Worm (Caenorhabditis elegans) whole organism, L2 larva: ENCODE results near the gene cest-2.1.

Experiments
- R02D3.7 ChIP-seq: fragments of 150-350 bp; optimal IDR thresholded peaks from 2 replicates; lab custom pipeline; 2014; ENCODE audit warnings: missing biosample characterization, missing genetic modification characterization
- aly-2 ChIP-seq: fragments of 150-350 bp; optimal IDR thresholded peaks from 2 replicates; lab custom pipeline; 2014; ENCODE audit warnings: missing biosample characterization, missing genetic modification characterization
- ama-1 ChIP-seq: fragments of 150-350 bp; optimal IDR thresholded peaks from 2 replicates; lab custom pipeline; 2018; ENCODE audit warnings: inconsistent platforms
- dmd-4 ChIP-seq: sonication (generic microtip); optimal IDR thresholded peaks from 2 replicates; lab custom pipeline; 2017; ENCODE audit warnings: missing biosample characterization, missing genetic modification characterization
- elt-1 ChIP-seq: fragments of 150-350 bp; optimal IDR thresholded peaks from 2 replicates; lab custom pipeline; 2014; ENCODE audit warnings: missing biosample characterization, missing genetic modification characterization
- elt-3 ChIP-seq: sonication (generic microtip); optimal IDR thresholded peaks from 2 replicates; lab custom pipeline; 2017; ENCODE audit warnings: missing biosample characterization, missing genetic modification characterization
- fos-1 ChIP-seq: fragments of 150-350 bp; optimal IDR thresholded peaks from 2 replicates; lab custom pipeline; 2014; ENCODE audit warnings: missing biosample characterization, missing genetic modification characterization
- lin-11 ChIP-seq: fragments of 150-350 bp; sonication (generic microtip); optimal IDR thresholded peaks from 2 replicates; lab custom pipeline; 2014; ENCODE audit warnings: missing biosample characterization, missing genetic modification characterization, inconsistent platforms, mixed read lengths
- lin-13 ChIP-seq: fragments of 150-350 bp; optimal IDR thresholded peaks from 2 replicates; lab custom pipeline; 2014; ENCODE audit warnings: missing biosample characterization, missing genetic modification reagents, missing genetic modification characterization
- lin-39 ChIP-seq: fragments of 150-350 bp; optimal IDR thresholded peaks from 2 replicates; lab custom pipeline; 2014; ENCODE audit warnings: missing biosample characterization, missing genetic modification reagents, missing genetic modification characterization
- mbf-1 ChIP-seq: sonication (generic microtip); optimal IDR thresholded peaks from 2 replicates; lab custom pipeline; 2017; ENCODE audit warnings: missing biosample characterization, missing genetic modification characterization
- nhr-11 ChIP-seq: fragments of 150-350 bp; optimal IDR thresholded peaks from 2 replicates; lab custom pipeline; 2014; ENCODE audit warnings: missing biosample characterization, missing genetic modification characterization
- nhr-129 ChIP-seq: fragments of 150-350 bp; optimal IDR thresholded peaks from 2 replicates; lab custom pipeline; 2014; ENCODE audit warnings: missing biosample characterization, missing genetic modification characterization
- nhr-21 ChIP-seq: fragments of 150-350 bp; optimal IDR thresholded peaks from 2 replicates; lab custom pipeline; 2014; ENCODE audit warnings: missing biosample characterization, missing genetic modification characterization
- nhr-23 ChIP-seq: fragments of 150-350 bp; optimal IDR thresholded peaks from 2 replicates; lab custom pipeline; 2014; ENCODE audit warnings: missing biosample characterization, missing genetic modification reagents, missing genetic modification characterization
- peb-1 ChIP-seq: fragments of 150-350 bp; optimal IDR thresholded peaks from 2 replicates; lab custom pipeline; 2014; ENCODE audit warnings: missing biosample characterization, missing genetic modification characterization
- sem-4 ChIP-seq: fragments of 150-350 bp; optimal IDR thresholded peaks from 2 replicates; lab custom pipeline; 2014; ENCODE audit warnings: missing biosample characterization, missing genetic modification reagents, missing genetic modification characterization
- unc-55 ChIP-seq: fragments of 150-350 bp; sonication (generic microtip); optimal IDR thresholded peaks from 3 replicates; lab custom pipeline; 2014; ENCODE audit warnings: missing biosample characterization, missing genetic modification reagents, missing genetic modification characterization

cest-2.1 gene

ce11 chrV:14127834-14128233, 43.4 kb downstream of the cest-2.1 start:
- TF ChIP-seq mbf-1 (tag; lab: Kevin White, UChicago) (no peak), unc-55 (GFP tag; lab: Kevin White, UChicago) (no peak), nhr-21 (tag; lab: Kevin White, UChicago) (no peak), lin-39 (tag; lab: Kevin White, UChicago) (no peak), lin-11 (tag; lab: Kevin White, UChicago) (no peak), fos-1 (tag; lab: Kevin White, UChicago) (peak; percentile 52), peb-1 (tag; lab: Kevin White, UChicago) (no peak), nhr-129 (tag; lab: Kevin White, UChicago) (peak; percentile 18)

ce11 chrV:14126341-14126924, 44.8 kb downstream of the cest-2.1 start:
- TF ChIP-seq nhr-129 (tag; lab: Kevin White, UChicago): peak; percentile 17
- no peak for TF ChIP-seq lin-13 (GFP tag; lab: Kevin White, UChicago)
- TF ChIP-seq, all 48 proteins: peak for 1

DNA sequence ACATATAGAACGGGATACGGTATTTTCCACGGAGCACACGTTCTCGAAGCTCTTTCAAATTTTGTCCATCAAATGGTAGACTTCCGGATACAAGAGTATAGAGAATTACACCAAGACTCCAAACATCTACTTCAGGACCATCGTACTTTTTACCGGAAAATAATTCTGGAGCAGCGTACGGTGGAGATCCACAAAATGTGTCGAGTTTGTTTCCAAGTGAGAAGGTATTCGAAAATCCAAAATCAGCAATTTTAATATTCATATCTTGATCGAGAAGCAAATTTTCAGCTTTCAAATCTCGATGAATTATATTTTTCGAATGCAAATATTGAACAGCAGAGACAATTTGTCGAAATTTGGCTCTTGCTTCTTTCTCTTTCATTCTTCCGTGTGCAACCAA, 48.1 kb downstream of the cest-2.1 start:
- no peak for TF ChIP-seq R02D3.7
- no peak for TF ChIP-seq nhr-11 (tag; lab: Kevin White, UChicago)
- TF ChIP-seq ama-1 (lab: Kevin White, UChicago): no peak
- no peak for TF ChIP-seq aly-2 (tag; lab: Kevin White, UChicago)
- TF ChIP-seq sem-4 (tag; lab: Kevin White, UChicago): no peak
- no peak for TF ChIP-seq fos-1 (tag; lab: Kevin White, UChicago)
- TF ChIP-seq elt-1 (tag; lab: Kevin White, UChicago): no peak
- no peak for TF ChIP-seq lin-13 (GFP tag; lab: Kevin White, UChicago)

ce11 chrV:14120674-14121073, 50.6 kb downstream of the cest-2.1 start:
- TF ChIP-seq dmd-4 (tag; lab: Kevin White, UChicago): no peak
- TF ChIP-seq elt-3 (tag; lab: Kevin White, UChicago): no peak
- no peak for TF ChIP-seq nhr-23 (tag; lab: Kevin White, UChicago)
- TF ChIP-seq, all 48 proteins: peak for 0
